Fruit fly (Drosophila melanogaster) whole organism, prepupa: ENCODE data around the gene CG5968.

Source experiments
- CG3032 ChIP-seq: fragments of 200-800 bp; optimal IDR thresholded peaks from 2 replicates; lab custom pipeline; 2019; ENCODE audit warnings: missing biosample characterization, mild to moderate bottlenecking, missing genetic modification characterization, moderate library complexity
- Hr38 ChIP-seq: sonication (Bioruptor generic); optimal IDR thresholded peaks from 2 replicates; lab custom pipeline; 2016; ENCODE audit warnings: missing biosample characterization, missing genetic modification characterization

DNA sequence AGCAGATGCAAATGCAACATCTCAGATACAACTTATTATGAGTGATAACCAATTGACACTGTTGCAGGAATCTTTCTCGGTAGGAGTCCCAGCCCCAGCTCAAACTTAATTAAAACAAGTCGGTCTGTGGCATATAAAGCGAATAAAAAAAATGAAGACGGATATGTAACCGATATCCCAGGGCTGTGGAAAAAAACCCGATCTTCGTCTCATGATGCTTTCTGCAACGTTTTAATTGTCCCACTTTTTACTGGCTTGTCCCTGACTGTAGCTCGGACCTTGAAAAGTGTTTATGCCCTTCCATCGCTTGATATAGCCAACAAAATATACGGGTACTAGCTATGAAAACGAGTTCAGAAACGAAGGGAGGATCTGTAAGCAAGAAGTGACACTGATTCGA, 44.9 kb upstream of the CG5968 start:
- no peak for TF ChIP-seq CG3032 (tag; lab: Kevin White, UChicago)
- no peak for TF ChIP-seq Hr38 (GFP tag; lab: Kevin White, UChicago)
